Worm (Caenorhabditis elegans): ENCODE results near the gene ZK1098.6.

DNA sequence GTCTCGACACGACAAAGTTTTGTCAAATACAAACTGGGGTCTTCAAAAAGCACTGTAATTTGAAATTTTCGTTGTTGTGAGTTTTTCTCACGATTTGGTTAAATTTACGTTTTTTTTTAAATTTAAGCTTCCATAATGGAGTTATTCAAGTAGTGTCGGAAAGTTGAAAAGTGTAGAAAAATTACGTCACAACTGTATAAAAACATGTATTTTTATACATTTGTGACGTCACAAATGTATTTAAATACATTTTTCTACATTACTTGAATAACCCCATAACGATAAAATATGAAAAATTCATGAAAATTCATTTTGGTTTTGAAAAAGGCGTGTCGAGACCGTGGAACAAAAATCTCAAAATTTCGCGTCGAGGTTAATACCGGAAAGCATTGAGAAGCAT lies 29.5 kb upstream of the ZK1098.6 start:
- TF ChIP-seq saeg-2 (GFP tag; IDR thresholded peaks at IDR 0.05) (no peak), zip-11 (GFP tag; IDR thresholded peaks at IDR 0.05) (no peak), ceh-62 (tag; optimal IDR thresholded peaks at IDR 0.05) (no peak), ztf-11 (tag; optimal IDR thresholded peaks at IDR 0.05) (no peak), unc-62 (GFP tag; optimal IDR thresholded peaks at IDR 0.05 in 1 of 2) (no peak), unc-62 (tag; optimal IDR thresholded peaks at IDR 0.05) (no peak), nhr-11 (tag; optimal IDR thresholded peaks at IDR 0.05) (no peak), unc-130 (GFP tag; optimal IDR thresholded peaks at IDR 0.05) (no peak), lir-3 (tag; optimal IDR thresholded peaks at IDR 0.05) (no peak), nhr-41 (GFP tag; IDR thresholded peaks at IDR 0.05) (no peak), nhr-25 (tag; optimal IDR thresholded peaks at IDR 0.05; ENCODE audit: borderline replicate concordance, insufficient read depth) (no peak), dmd-8 (GFP tag; IDR thresholded peaks at IDR 0.05) (no peak)
